Worm (Caenorhabditis elegans) whole organism, L1 larva: ENCODE measurements around the gene C45G9.4.

ENCODE experiments used
- C04F5.9 ChIP-seq: sonication (generic microtip); optimal IDR thresholded peaks from 2 replicates; lab custom pipeline; 2016; ENCODE audit warnings: missing genetic modification characterization, missing compliant biosample characterization
- aha-1 ChIP-seq: fragments of 150-350 bp; optimal IDR thresholded peaks from 2 replicates; lab custom pipeline; 2014; ENCODE audit warnings: missing biosample characterization, missing genetic modification characterization
- alr-1 ChIP-seq: fragments of 200-800 bp; sonication (Bioruptor generic); optimal IDR thresholded peaks from 2 replicates; lab custom pipeline; 2018; ENCODE audit warnings: borderline replicate concordance, mild to moderate bottlenecking, missing genetic modification characterization, missing compliant biosample characterization
- ceh-90 ChIP-seq: sonication (generic microtip); optimal IDR thresholded peaks from 2 replicates; lab custom pipeline; 2016; ENCODE audit warnings: missing genetic modification characterization, missing compliant biosample characterization
- dpl-1 ChIP-seq, 3 experiments: fragments of 150-350 bp in 2 of 3; sonication (generic microtip) in 1 of 3; optimal IDR thresholded peaks; 2 replicates each; lab custom pipeline; 2014 to 2017; ENCODE audit warnings: missing biosample characterization in 3 of 3, missing genetic modification characterization in 3 of 3, missing genetic modification reagents in 3 of 3
- egl-13 ChIP-seq: sonication (generic microtip); optimal IDR thresholded peaks from 2 replicates; lab custom pipeline; 2016; ENCODE audit warnings: missing genotype, missing genetic modification reagents, missing genetic modification characterization, missing compliant biosample characterization
- elt-2 ChIP-seq: sonication (generic microtip); optimal IDR thresholded peaks from 2 replicates; lab custom pipeline; 2016; ENCODE audit warnings: missing genetic modification characterization, mild to moderate bottlenecking, inconsistent platforms, missing compliant biosample characterization, missing genetic modification reagents
- ets-5 ChIP-seq: fragments of 200-800 bp; sonication (Bioruptor generic); IDR thresholded peaks from 2 replicates; pipeline ENCODE4 v1.3.6; 2022; ENCODE audit warnings: missing genetic modification characterization, missing compliant biosample characterization
- grh-1 ChIP-seq: fragments of 200-800 bp; sonication (Bioruptor generic); IDR thresholded peaks from 2 replicates; pipeline ENCODE4 v1.3.6; 2022; ENCODE audit warnings: missing genetic modification reagents, missing genetic modification characterization, missing compliant biosample characterization
- hpl-2 ChIP-seq: fragments of 150-350 bp; optimal IDR thresholded peaks from 2 replicates; lab custom pipeline; 2014; ENCODE audit warnings: missing biosample characterization, missing genetic modification reagents, missing genetic modification characterization
- lir-3 ChIP-seq: sonication (generic microtip); optimal IDR thresholded peaks from 2 replicates; lab custom pipeline; 2016; ENCODE audit warnings: mild to moderate bottlenecking, missing genetic modification characterization, moderate library complexity, missing compliant biosample characterization; ENCODE audit not compliant: poor library complexity
- mep-1 ChIP-seq: fragments of 150-350 bp; optimal IDR thresholded peaks from 2 replicates; lab custom pipeline; 2014; ENCODE audit warnings: missing biosample characterization, missing genetic modification characterization
- nhr-47 ChIP-seq: sonication (generic microtip); optimal IDR thresholded peaks from 2 replicates; lab custom pipeline; 2016; ENCODE audit warnings: mild to moderate bottlenecking, missing genetic modification characterization, moderate library complexity, missing compliant biosample characterization
- nhr-84 ChIP-seq: sonication (generic microtip); optimal IDR thresholded peaks from 2 replicates; lab custom pipeline; 2017; ENCODE audit warnings: missing biosample characterization, missing genetic modification characterization
- nhr-85 ChIP-seq: sonication (generic microtip); peaks from one replicate; lab custom pipeline; 2016; ENCODE audit warnings: missing genetic modification characterization, inconsistent platforms, missing compliant biosample characterization
- pqm-1 ChIP-seq: sonication (generic microtip); optimal IDR thresholded peaks from 3 replicates; lab custom pipeline; 2017; ENCODE audit warnings: missing biosample characterization, missing genetic modification characterization
- sptf-1 ChIP-seq: fragments of 150-350 bp; optimal IDR thresholded peaks from 2 replicates; lab custom pipeline; 2014; ENCODE audit warnings: missing biosample characterization, missing genetic modification characterization
- unc-62 ChIP-seq: fragments of 150-350 bp; optimal IDR thresholded peaks from 2 replicates; lab custom pipeline; 2014; ENCODE audit warnings: missing biosample characterization, missing genetic modification reagents, missing genetic modification characterization
- xbp-1 ChIP-seq: sonication (generic microtip); optimal IDR thresholded peaks from 2 replicates; lab custom pipeline; 2016; ENCODE audit warnings: missing genetic modification characterization, missing compliant biosample characterization
- zag-1 ChIP-seq: fragments of 150-350 bp; optimal IDR thresholded peaks from 2 replicates; lab custom pipeline; 2014; ENCODE audit warnings: missing biosample characterization, missing genetic modification characterization
- zip-4 ChIP-seq: fragments of 200-800 bp; sonication (Bioruptor generic); optimal IDR thresholded peaks from 2 replicates; lab custom pipeline; 2018; ENCODE audit warnings: mild to moderate bottlenecking, missing genetic modification characterization, moderate library complexity, missing compliant biosample characterization

C45G9.4 gene

DNA sequence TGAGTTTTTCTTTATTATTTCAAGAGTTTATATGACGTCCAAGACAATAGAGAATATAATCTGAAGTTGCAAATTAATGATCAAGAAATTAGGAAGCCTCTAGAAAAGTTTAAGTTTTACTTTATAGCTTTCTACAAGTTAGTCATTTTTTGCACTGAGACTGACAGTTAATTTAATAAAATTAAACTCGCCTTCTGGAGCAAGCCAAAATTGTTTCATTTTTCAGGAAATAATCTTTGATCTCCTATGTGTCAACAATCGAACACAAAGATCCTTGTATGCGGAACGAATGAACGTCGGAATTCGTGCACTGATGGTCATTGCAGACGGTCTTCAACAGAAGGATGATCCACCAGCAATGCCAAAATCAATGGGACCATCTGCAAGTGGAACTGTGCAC lies 49.9 kb downstream of the C45G9.4 start:
- TF ChIP-seq hpl-2 (no peak), C04F5.9 (no peak), lir-3 (tag; lab: Kevin White, UChicago) (no peak), unc-62 (GFP tag; lab: Kevin White, UChicago) (no peak), grh-1 (no peak), alr-1 (tag; lab: Kevin White, UChicago) (no peak), aha-1 (tag; lab: Kevin White, UChicago) (no peak), mep-1 (no peak), nhr-84 (tag; lab: Kevin White, UChicago) (no peak), dpl-1 (GFP tag; optimal IDR thresholded peaks at IDR 0.05; lab: Kevin White, UChicago) (no peak), ceh-90 (tag; lab: Kevin White, UChicago) (no peak), zip-4 (GFP tag; lab: Kevin White, UChicago) (no peak), nhr-85 (tag; lab: Kevin White, UChicago) (no peak), nhr-47 (tag; lab: Kevin White, UChicago) (no peak), pqm-1 (tag; lab: Kevin White, UChicago) (no peak), egl-13 (no peak), zag-1 (tag; lab: Kevin White, UChicago) (no peak), xbp-1 (tag; lab: Kevin White, UChicago) (no peak), ets-5 (GFP tag; lab: Robert Waterston, UW) (no peak)

DNA sequence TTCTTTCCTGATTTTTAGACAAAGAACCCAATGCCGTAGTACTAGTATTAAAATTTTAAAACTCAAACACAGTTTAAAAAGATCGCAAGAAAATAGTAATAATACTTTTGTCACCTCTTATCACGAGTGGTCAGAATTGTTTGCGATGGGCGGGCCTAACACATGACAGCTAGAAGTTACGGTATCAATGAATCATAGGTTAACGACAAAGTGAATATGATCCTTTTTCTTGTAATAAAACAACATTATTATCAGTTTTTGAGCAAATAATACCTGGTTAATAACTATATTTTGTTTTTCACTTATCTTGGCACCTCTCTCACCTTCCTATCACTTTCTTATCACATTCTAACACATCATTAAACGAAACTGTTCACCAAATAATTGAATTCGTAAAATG lies 50.5 kb downstream of the C45G9.4 start:
- TF ChIP-seq elt-2 (tag; lab: Kevin White, UChicago), result peak; percentile 14
- TF ChIP-seq sptf-1 (tag; lab: Kevin White, UChicago), result no peak
- TF ChIP-seq, all 84 proteins: peak for 1
